Worm (Caenorhabditis elegans) whole organism, L2 larva: ENCODE measurements around the gene K07H8.5.

Source experiments
- C34F6.9 ChIP-seq: fragments of 150-350 bp; optimal IDR thresholded peaks from 2 replicates; lab custom pipeline; 2014; ENCODE audit warnings: missing biosample characterization, missing genetic modification characterization
- R02D3.7 ChIP-seq: fragments of 150-350 bp; optimal IDR thresholded peaks from 2 replicates; lab custom pipeline; 2014; ENCODE audit warnings: missing biosample characterization, missing genetic modification characterization
- Y55F3AM.14 ChIP-seq: fragments of 200-800 bp; sonication (Bioruptor generic); optimal IDR thresholded peaks from 2 replicates; lab custom pipeline; 2018; ENCODE audit warnings: mild to moderate bottlenecking, missing genetic modification characterization, missing compliant biosample characterization
- ZK546.5 ChIP-seq: sonication (generic microtip); optimal IDR thresholded peaks from 2 replicates; lab custom pipeline; 2017; ENCODE audit warnings: missing biosample characterization, missing genetic modification characterization
- aly-2 ChIP-seq: fragments of 150-350 bp; optimal IDR thresholded peaks from 2 replicates; lab custom pipeline; 2014; ENCODE audit warnings: missing biosample characterization, missing genetic modification characterization
- ama-1 ChIP-seq: fragments of 150-350 bp; optimal IDR thresholded peaks from 2 replicates; lab custom pipeline; 2018; ENCODE audit warnings: inconsistent platforms
- blmp-1 ChIP-seq: sonication (generic microtip); optimal IDR thresholded peaks from 2 replicates; lab custom pipeline; 2017; ENCODE audit warnings: missing genetic modification characterization, mild to moderate bottlenecking, missing compliant biosample characterization, antibody characterized with exemption, moderate library complexity; ENCODE audit not compliant: insufficient read depth
- ceh-16 ChIP-seq: fragments of 150-350 bp; optimal IDR thresholded peaks from 2 replicates; lab custom pipeline; 2014; ENCODE audit warnings: missing biosample characterization, missing genetic modification characterization
- ceh-82 ChIP-seq: fragments of 150-350 bp; optimal IDR thresholded peaks from 2 replicates; lab custom pipeline; 2014; ENCODE audit warnings: missing biosample characterization, missing genetic modification characterization
- crh-2 ChIP-seq: sonication (generic microtip); optimal IDR thresholded peaks from 2 replicates; lab custom pipeline; 2017; ENCODE audit warnings: missing biosample characterization, missing genetic modification characterization
- egl-27 ChIP-seq: sonication (generic microtip); optimal IDR thresholded peaks from 3 replicates; lab custom pipeline; 2017; ENCODE audit warnings: missing biosample characterization, missing genetic modification reagents, missing genetic modification characterization
- elt-1 ChIP-seq: fragments of 150-350 bp; optimal IDR thresholded peaks from 2 replicates; lab custom pipeline; 2014; ENCODE audit warnings: missing biosample characterization, missing genetic modification characterization
- elt-3 ChIP-seq: sonication (generic microtip); optimal IDR thresholded peaks from 2 replicates; lab custom pipeline; 2017; ENCODE audit warnings: missing biosample characterization, missing genetic modification characterization
- fos-1 ChIP-seq: fragments of 150-350 bp; optimal IDR thresholded peaks from 2 replicates; lab custom pipeline; 2014; ENCODE audit warnings: missing biosample characterization, missing genetic modification characterization
- gmeb-1 ChIP-seq: fragments of 150-350 bp; optimal IDR thresholded peaks from 2 replicates; lab custom pipeline; 2014; ENCODE audit warnings: missing biosample characterization, missing genetic modification characterization
- lin-11 ChIP-seq: fragments of 150-350 bp; sonication (generic microtip); optimal IDR thresholded peaks from 2 replicates; lab custom pipeline; 2014; ENCODE audit warnings: missing biosample characterization, missing genetic modification characterization, inconsistent platforms, mixed read lengths
- lin-13 ChIP-seq: fragments of 150-350 bp; optimal IDR thresholded peaks from 2 replicates; lab custom pipeline; 2014; ENCODE audit warnings: missing biosample characterization, missing genetic modification reagents, missing genetic modification characterization
- lin-39 ChIP-seq: fragments of 150-350 bp; optimal IDR thresholded peaks from 2 replicates; lab custom pipeline; 2014; ENCODE audit warnings: missing biosample characterization, missing genetic modification reagents, missing genetic modification characterization
- nhr-21 ChIP-seq: fragments of 150-350 bp; optimal IDR thresholded peaks from 2 replicates; lab custom pipeline; 2014; ENCODE audit warnings: missing biosample characterization, missing genetic modification characterization
- nhr-23 ChIP-seq: fragments of 150-350 bp; optimal IDR thresholded peaks from 2 replicates; lab custom pipeline; 2014; ENCODE audit warnings: missing biosample characterization, missing genetic modification reagents, missing genetic modification characterization
- nhr-237 ChIP-seq: fragments of 150-350 bp; optimal IDR thresholded peaks from 2 replicates; lab custom pipeline; 2014; ENCODE audit warnings: missing biosample characterization, missing genetic modification characterization
- nhr-25 ChIP-seq: fragments of 150-350 bp; sonication (generic microtip); optimal IDR thresholded peaks from 3 replicates; lab custom pipeline; 2014; ENCODE audit warnings: missing biosample characterization, missing genetic modification characterization
- nhr-6 ChIP-seq: fragments of 150-350 bp; optimal IDR thresholded peaks from 2 replicates; lab custom pipeline; 2014; ENCODE audit warnings: missing biosample characterization, missing genetic modification characterization
- nhr-77 ChIP-seq: fragments of 150-350 bp; optimal IDR thresholded peaks from 2 replicates; lab custom pipeline; 2014; ENCODE audit warnings: missing biosample characterization, missing genetic modification characterization
- peb-1 ChIP-seq: fragments of 150-350 bp; optimal IDR thresholded peaks from 2 replicates; lab custom pipeline; 2014; ENCODE audit warnings: missing biosample characterization, missing genetic modification characterization
- sem-4 ChIP-seq: fragments of 150-350 bp; optimal IDR thresholded peaks from 2 replicates; lab custom pipeline; 2014; ENCODE audit warnings: missing biosample characterization, missing genetic modification reagents, missing genetic modification characterization
- unc-39 ChIP-seq: fragments of 150-350 bp; optimal IDR thresholded peaks from 2 replicates; lab custom pipeline; 2014; ENCODE audit warnings: missing biosample characterization, missing genetic modification characterization
- unc-55 ChIP-seq: fragments of 150-350 bp; sonication (generic microtip); optimal IDR thresholded peaks from 3 replicates; lab custom pipeline; 2014; ENCODE audit warnings: missing biosample characterization, missing genetic modification reagents, missing genetic modification characterization
- unc-62 ChIP-seq: fragments of 150-350 bp; optimal IDR thresholded peaks from 2 replicates; lab custom pipeline; 2014; ENCODE audit warnings: missing biosample characterization, missing genetic modification reagents, missing genetic modification characterization
- zag-1 ChIP-seq: fragments of 150-350 bp; optimal IDR thresholded peaks from 2 replicates; lab custom pipeline; 2014; ENCODE audit warnings: missing biosample characterization, missing genetic modification characterization
- ztf-1 ChIP-seq: fragments of 200-800 bp; sonication (Bioruptor generic); conservative IDR thresholded peaks from 2 replicates; pipeline ENCODE4 v1.3.6; 2022; ENCODE audit warnings: missing genetic modification characterization, missing compliant biosample characterization
- ztf-11 ChIP-seq: sonication (generic microtip); optimal IDR thresholded peaks from 2 replicates; lab custom pipeline; 2017; ENCODE audit warnings: missing biosample characterization, missing genetic modification characterization
- ztf-4 ChIP-seq: fragments of 150-350 bp; optimal IDR thresholded peaks from 2 replicates; lab custom pipeline; 2014; ENCODE audit warnings: missing biosample characterization, missing genetic modification characterization

K07H8.5 gene

DNA sequence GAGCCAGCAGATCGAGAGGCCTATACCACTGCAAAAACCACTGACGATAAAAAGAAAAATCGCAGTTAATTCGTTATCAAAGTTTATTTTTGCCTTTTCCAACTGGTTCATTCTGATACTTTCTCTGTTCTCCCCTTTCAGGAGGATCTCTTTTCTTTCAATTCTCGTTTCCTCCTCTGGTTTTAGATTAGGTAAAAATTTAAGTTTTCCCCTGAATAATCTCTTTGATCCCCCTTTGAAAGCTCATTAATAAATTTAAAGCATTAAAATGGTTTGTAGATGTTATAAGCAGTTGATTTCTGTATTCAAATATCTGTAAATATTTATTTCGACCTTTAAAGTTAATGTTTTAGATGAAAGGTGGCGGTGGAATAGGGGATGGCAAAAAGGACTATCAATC, 23.1 kb downstream of the K07H8.5 start, which contains the start of gene K07H8.2:
TSS of gene K07H8.2 (plus strand) at position 301 of the 400 bp plus-strand sequence.
- TF ChIP-seq ztf-11 (tag; lab: Kevin White, UChicago) (no peak), lin-11 (tag; lab: Kevin White, UChicago) (no peak), R02D3.7 (tag; lab: Kevin White, UChicago) (no peak), peb-1 (tag; lab: Kevin White, UChicago) (no peak), lin-39 (tag; lab: Kevin White, UChicago) (no peak), sem-4 (tag; lab: Kevin White, UChicago) (no peak), ZK546.5 (no peak), Y55F3AM.14 (GFP tag; lab: Kevin White, UChicago) (no peak), fos-1 (tag; lab: Kevin White, UChicago) (no peak), zag-1 (no peak), C34F6.9 (tag; lab: Kevin White, UChicago) (no peak), unc-39 (no peak), gmeb-1 (no peak)

ce11 chrIV:8294650-8295049, 26.5 kb downstream of the K07H8.5 start, which contains the start of gene tbce-1:
TSS of gene tbce-1 (plus strand) at chrIV:8294690.
- TF ChIP-seq elt-1 (tag; lab: Kevin White, UChicago) (no peak), lin-39 (tag; lab: Kevin White, UChicago) (no peak), fos-1 (tag; lab: Kevin White, UChicago) (no peak), ztf-4 (tag; lab: Kevin White, UChicago) (no peak), nhr-25 (tag; lab: Kevin White, UChicago) (no peak), gmeb-1 (no peak), ztf-11 (tag; lab: Kevin White, UChicago) (no peak), blmp-1 (tag; lab: Kevin White, UChicago) (no peak), elt-3 (tag; lab: Kevin White, UChicago) (no peak), lin-13 (GFP tag; lab: Kevin White, UChicago) (no peak)

ce11 chrIV:8297192-8297591, 29.1 kb downstream of the K07H8.5 start, which contains the start of gene nprl-3:
TSS of gene nprl-3 (plus strand) at chrIV:8297492.
- TF ChIP-seq elt-3 (tag; lab: Kevin White, UChicago) (no peak), ceh-82 (tag; lab: Kevin White, UChicago) (no peak), lin-11 (tag; lab: Kevin White, UChicago) (no peak), nhr-21 (no peak), aly-2 (tag; lab: Kevin White, UChicago) (no peak), egl-27 (tag; lab: Kevin White, UChicago) (no peak), ZK546.5 (no peak), C34F6.9 (tag; lab: Kevin White, UChicago) (no peak), gmeb-1 (no peak), nhr-6 (tag; lab: Kevin White, UChicago) (no peak), unc-62 (GFP tag; lab: Kevin White, UChicago) (no peak)

DNA sequence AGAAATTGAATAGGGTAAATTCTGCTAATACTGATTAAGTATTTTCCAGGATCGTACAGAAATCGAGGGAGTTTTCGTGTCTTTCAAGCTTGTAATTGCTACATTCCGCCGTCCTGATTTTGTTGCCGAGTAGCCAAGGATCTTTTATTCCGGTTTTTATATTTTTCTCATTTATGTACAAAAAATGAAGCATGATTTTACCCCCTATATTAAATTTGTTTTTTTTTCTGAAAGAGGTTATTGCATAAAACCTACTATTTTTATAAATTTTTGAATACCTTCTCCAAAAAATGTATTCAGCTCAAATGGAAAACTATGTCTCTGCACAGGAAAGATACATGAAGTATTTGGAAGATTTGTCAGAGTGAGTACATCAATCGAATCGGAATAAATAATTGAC, 31.5 kb downstream of the K07H8.5 start, which contains the start of gene F35H10.6:
TSS of gene F35H10.6 (plus strand) at position 301 of the 400 bp plus-strand sequence.
- no peak for TF ChIP-seq ZK546.5
- TF ChIP-seq sem-4 (tag; lab: Kevin White, UChicago), result no peak
- no peak for TF ChIP-seq C34F6.9 (tag; lab: Kevin White, UChicago)
- no peak for TF ChIP-seq nhr-237 (tag; lab: Kevin White, UChicago)
- no peak for TF ChIP-seq ama-1
- TF ChIP-seq ceh-16 (tag; lab: Kevin White, UChicago), result no peak
- no peak for TF ChIP-seq nhr-25 (tag; lab: Kevin White, UChicago)
- TF ChIP-seq zag-1, result no peak
- no peak for TF ChIP-seq fos-1 (tag; lab: Kevin White, UChicago)
- no peak for TF ChIP-seq egl-27 (tag; lab: Kevin White, UChicago)
- TF ChIP-seq elt-3 (tag; lab: Kevin White, UChicago), result no peak
- no peak for TF ChIP-seq ztf-4 (tag; lab: Kevin White, UChicago)
- TF ChIP-seq unc-55, result no peak
- no peak for TF ChIP-seq lin-39 (tag; lab: Kevin White, UChicago)
- no peak for TF ChIP-seq ztf-11 (tag; lab: Kevin White, UChicago)

DNA sequence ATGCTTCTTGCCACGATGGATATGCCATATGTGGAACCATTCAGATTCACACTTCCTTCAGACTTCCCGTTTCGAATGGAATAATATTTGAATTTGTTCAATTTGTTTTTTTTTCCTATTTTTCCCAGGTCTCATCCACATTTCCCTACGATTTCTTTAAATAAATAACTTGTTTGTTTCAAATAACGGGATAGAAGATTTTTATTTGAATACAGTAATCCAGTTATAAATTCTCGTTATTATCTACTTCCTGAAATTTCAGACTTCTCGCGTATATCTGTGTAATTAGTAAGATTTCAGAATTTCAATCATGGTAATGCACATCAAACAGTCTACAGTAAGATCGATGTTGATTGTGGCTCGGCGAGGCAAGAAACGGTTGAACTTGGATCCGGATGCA, 32.3 kb downstream of the K07H8.5 start, which contains the start of gene F35H10.5:
TSS of gene F35H10.5 (plus strand) at position 301 of the 400 bp plus-strand sequence.
- TF ChIP-seq sem-4 (tag; lab: Kevin White, UChicago) (no peak), peb-1 (tag; lab: Kevin White, UChicago) (no peak), elt-1 (tag; lab: Kevin White, UChicago) (no peak), ztf-1 (GFP tag; lab: Robert Waterston, UW) (no peak), gmeb-1 (no peak), nhr-25 (tag; lab: Kevin White, UChicago) (no peak), nhr-23 (no peak), ZK546.5 (no peak), unc-55 (no peak), nhr-77 (tag; lab: Kevin White, UChicago) (no peak), egl-27 (tag; lab: Kevin White, UChicago) (no peak), nhr-237 (tag; lab: Kevin White, UChicago) (no peak), crh-2 (tag; lab: Kevin White, UChicago) (no peak), ztf-11 (tag; lab: Kevin White, UChicago) (no peak), unc-62 (GFP tag; lab: Kevin White, UChicago) (no peak)
- TF ChIP-seq, all 48 proteins: peak for 0
